Worm (Caenorhabditis elegans) whole organism, L3 larva: Measurements from ENCODE around the gene famk-1.

Experiments
- R02D3.7 ChIP-seq: fragments of 150-350 bp; optimal IDR thresholded peaks from 2 replicates; lab custom pipeline; 2014; ENCODE audit warnings: missing biosample characterization, missing genetic modification characterization
- ama-1 ChIP-seq: fragments of 150-350 bp; optimal IDR thresholded peaks from 2 replicates; lab custom pipeline; 2018
- ceh-82 ChIP-seq: fragments of 150-350 bp; optimal IDR thresholded peaks from 2 replicates; lab custom pipeline; 2014; ENCODE audit warnings: missing biosample characterization, missing genetic modification characterization
- ceh-9 ChIP-seq: sonication (generic microtip); optimal IDR thresholded peaks from 2 replicates; lab custom pipeline; 2018; ENCODE audit warnings: missing biosample characterization, missing genetic modification characterization
- egl-27 ChIP-seq: sonication (generic microtip); optimal IDR thresholded peaks from 4 replicates; lab custom pipeline; 2017; ENCODE audit warnings: missing biosample characterization, missing genetic modification reagents, missing genetic modification characterization
- elt-3 ChIP-seq, 3 experiments: fragments of 150-350 bp in 1 of 3; sonication (generic microtip) in 2 of 3; optimal IDR thresholded peaks; 2 replicates in 2 of 3; 4 replicates in 1 of 3; lab custom pipeline; 2014 to 2017; ENCODE audit warnings: missing biosample characterization in 3 of 3, missing genetic modification characterization in 3 of 3
- jun-1 ChIP-seq: fragments of 150-350 bp; optimal IDR thresholded peaks from 2 replicates; lab custom pipeline; 2014; ENCODE audit warnings: missing biosample characterization, missing genetic modification reagents, missing genetic modification characterization
- mdl-1 ChIP-seq: fragments of 150-350 bp; optimal IDR thresholded peaks from 2 replicates; lab custom pipeline; 2014; ENCODE audit warnings: missing biosample characterization, missing genetic modification characterization
- mml-1 ChIP-seq: fragments of 150-350 bp; sonication (generic microtip); optimal IDR thresholded peaks from 3 replicates; lab custom pipeline; 2014; ENCODE audit warnings: missing biosample characterization, missing genetic modification characterization
- nhr-237 ChIP-seq: fragments of 150-350 bp; optimal IDR thresholded peaks from 2 replicates; lab custom pipeline; 2014; ENCODE audit warnings: missing biosample characterization, missing genetic modification characterization
- nhr-28 ChIP-seq: fragments of 150-350 bp; optimal IDR thresholded peaks from 2 replicates; lab custom pipeline; 2014; ENCODE audit warnings: missing biosample characterization, missing genetic modification characterization
- pqm-1 ChIP-seq: fragments of 150-350 bp; optimal IDR thresholded peaks from 2 replicates; lab custom pipeline; 2017; ENCODE audit warnings: missing biosample characterization, missing genetic modification characterization, inconsistent platforms
- snpc-4 ChIP-seq: fragments of 150-350 bp; optimal IDR thresholded peaks from 2 replicates; lab custom pipeline; 2014; ENCODE audit warnings: missing biosample characterization, missing genetic modification characterization
- unc-39 ChIP-seq: sonication (generic microtip); optimal IDR thresholded peaks from 4 replicates; lab custom pipeline; 2017; ENCODE audit warnings: missing biosample characterization, missing genetic modification characterization

ce11 chrX:15159362-15159761 is 53.7 kb downstream of the famk-1 start:
- TF ChIP-seq R02D3.7 (tag; lab: Kevin White, UChicago) = no peak
- TF ChIP-seq elt-3 (tag; optimal IDR thresholded peaks at IDR 0.05; lab: Kevin White, UChicago) = no peak
- no peak for TF ChIP-seq ceh-9 (tag; lab: Kevin White, UChicago)
- no peak for TF ChIP-seq egl-27 (tag; lab: Kevin White, UChicago)
- TF ChIP-seq nhr-237 = no peak
- TF ChIP-seq jun-1 (tag; lab: Kevin White, UChicago) = no peak
- no peak for TF ChIP-seq unc-39 (tag; lab: Kevin White, UChicago)
- TF ChIP-seq mdl-1 (tag; lab: Kevin White, UChicago) = no peak
- no peak for TF ChIP-seq ceh-82 (tag; lab: Kevin White, UChicago)
- no peak for TF ChIP-seq ama-1 (lab: Kevin White, UChicago)
- no peak for TF ChIP-seq mml-1 (tag; lab: Kevin White, UChicago)
- TF ChIP-seq snpc-4 (tag; lab: Kevin White, UChicago) = no peak
- TF ChIP-seq nhr-28 = no peak
- TF ChIP-seq pqm-1 (tag; lab: Kevin White, UChicago) = no peak
